Worm (Caenorhabditis elegans): ENCODE results near the gene lipl-5.

lipl-5 gene

ce11 chrV:370033-370432 is 15.5 kb upstream of the lipl-5 start, which contains the start of gene mltn-7:
mltn-7 (plus strand) TSS chrV:370333.
- TF ChIP-seq pes-1 (GFP tag; IDR thresholded peaks at IDR 0.05) (no peak), ceh-13 (GFP tag; optimal IDR thresholded peaks at IDR 0.05) (no peak), tbx-37 (GFP tag; conservative IDR thresholded peaks at IDR 0.05) (no peak), sea-1 (GFP tag; conservative IDR thresholded peaks at IDR 0.05) (no peak), scrt-1 (GFP tag; IDR thresholded peaks at IDR 0.05) (no peak), hmbx-1 (tag; optimal IDR thresholded peaks at IDR 0.05) (no peak), hnd-1 (tag; optimal IDR thresholded peaks at IDR 0.05) (no peak), F13C5.2 (tag; optimal IDR thresholded peaks at IDR 0.05) (no peak), tbx-11 (GFP tag; IDR thresholded peaks at IDR 0.05) (no peak), aly-1 (tag; optimal IDR thresholded peaks at IDR 0.05) (no peak), hmg-4 (GFP tag; optimal IDR thresholded peaks at IDR 0.05) (no peak), tra-4 (tag; optimal IDR thresholded peaks at IDR 0.05) (no peak), flt-1 (GFP tag; IDR thresholded peaks at IDR 0.05) (no peak), ceh-36 (tag; optimal IDR thresholded peaks at IDR 0.05) (no peak), ets-7 (tag; optimal IDR thresholded peaks at IDR 0.05) (no peak), ama-1 (optimal IDR thresholded peaks at IDR 0.05) (no peak), B0310.2 (tag; optimal IDR thresholded peaks at IDR 0.05) (no peak)

- TF ChIP-seq hmbx-1 (tag; optimal IDR thresholded peaks at IDR 0.05) (no peak), ceh-13 (GFP tag; optimal IDR thresholded peaks at IDR 0.05) (no peak), flt-1 (GFP tag; IDR thresholded peaks at IDR 0.05) (no peak), ceh-36 (tag; optimal IDR thresholded peaks at IDR 0.05) (peak; percentile 67)
Measured at ce11 chrV:373192-373591, 12.4 kb upstream of the lipl-5 start.

DNA sequence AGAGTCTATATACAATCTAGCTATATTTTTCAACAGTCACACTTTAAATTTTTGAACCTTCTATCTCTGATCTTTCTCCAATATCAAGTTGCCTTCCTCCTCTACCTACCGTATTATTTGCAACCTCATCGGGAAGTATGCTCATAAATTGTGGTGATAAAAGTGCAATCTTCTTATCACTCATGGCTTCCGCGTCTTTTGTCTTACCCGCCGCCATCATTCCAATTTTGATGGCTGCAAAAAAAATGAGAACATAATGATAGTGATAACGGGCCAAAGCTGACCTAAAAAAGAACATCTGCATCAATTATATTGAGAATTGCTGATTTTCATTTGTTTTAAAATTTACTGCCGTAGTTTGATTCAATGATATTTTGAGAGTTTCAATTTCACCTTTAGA is 8.8 kb upstream of the lipl-5 start:
- no peak for TF ChIP-seq tbx-11 (GFP tag; IDR thresholded peaks at IDR 0.05)
- TF ChIP-seq ceh-36 (tag; optimal IDR thresholded peaks at IDR 0.05) = no peak
- no peak for TF ChIP-seq pes-1 (GFP tag; IDR thresholded peaks at IDR 0.05)
- TF ChIP-seq ama-1 (optimal IDR thresholded peaks at IDR 0.05) = no peak
- no peak for TF ChIP-seq ceh-13 (GFP tag; optimal IDR thresholded peaks at IDR 0.05)
- TF ChIP-seq scrt-1 (GFP tag; IDR thresholded peaks at IDR 0.05) = no peak
- TF ChIP-seq B0310.2 (tag; optimal IDR thresholded peaks at IDR 0.05) = no peak

- no peak for TF ChIP-seq ets-7 (tag; optimal IDR thresholded peaks at IDR 0.05)
- TF ChIP-seq ceh-13 (GFP tag; optimal IDR thresholded peaks at IDR 0.05) = no peak
- TF ChIP-seq tbx-37 (GFP tag; conservative IDR thresholded peaks at IDR 0.05) = no peak
- TF ChIP-seq ceh-36 (tag; optimal IDR thresholded peaks at IDR 0.05) = no peak
- no peak for TF ChIP-seq F13C5.2 (tag; optimal IDR thresholded peaks at IDR 0.05)
- no peak for TF ChIP-seq hmg-4 (GFP tag; optimal IDR thresholded peaks at IDR 0.05)
- TF ChIP-seq aly-1 (tag; optimal IDR thresholded peaks at IDR 0.05) = no peak
- no peak for TF ChIP-seq hnd-1 (tag; optimal IDR thresholded peaks at IDR 0.05)
- no peak for TF ChIP-seq tra-4 (tag; optimal IDR thresholded peaks at IDR 0.05)
- no peak for TF ChIP-seq pes-1 (GFP tag; IDR thresholded peaks at IDR 0.05)
- no peak for TF ChIP-seq B0310.2 (tag; optimal IDR thresholded peaks at IDR 0.05)
Measured at ce11 chrV:378231-378630, 7.3 kb upstream of the lipl-5 start.

- no peak for TF ChIP-seq scrt-1 (GFP tag; IDR thresholded peaks at IDR 0.05)
- no peak for TF ChIP-seq pes-1 (GFP tag; IDR thresholded peaks at IDR 0.05)
- no peak for TF ChIP-seq ceh-36 (tag; optimal IDR thresholded peaks at IDR 0.05)
- TF ChIP-seq B0310.2 (tag; optimal IDR thresholded peaks at IDR 0.05) = no peak
- TF ChIP-seq tra-4 (tag; optimal IDR thresholded peaks at IDR 0.05) = no peak
- TF ChIP-seq hmbx-1 (tag; optimal IDR thresholded peaks at IDR 0.05) = no peak
- no peak for TF ChIP-seq tbx-11 (GFP tag; IDR thresholded peaks at IDR 0.05)
- TF ChIP-seq hmg-4 (GFP tag; optimal IDR thresholded peaks at IDR 0.05) = no peak
Measured at ce11 chrV:380186-380585, 5.4 kb upstream of the lipl-5 start, which contains the start of gene mltn-8. mltn-8 (minus strand) TSS chrV:380286.

- TF ChIP-seq aly-1 (tag; optimal IDR thresholded peaks at IDR 0.05) (no peak), hmbx-1 (tag; optimal IDR thresholded peaks at IDR 0.05) (no peak), tbx-11 (GFP tag; IDR thresholded peaks at IDR 0.05) (no peak), scrt-1 (GFP tag; IDR thresholded peaks at IDR 0.05) (no peak), hnd-1 (tag; optimal IDR thresholded peaks at IDR 0.05) (no peak), ceh-13 (GFP tag; optimal IDR thresholded peaks at IDR 0.05) (no peak), pes-1 (GFP tag; IDR thresholded peaks at IDR 0.05) (no peak), tbx-37 (GFP tag; conservative IDR thresholded peaks at IDR 0.05) (no peak), ceh-36 (tag; optimal IDR thresholded peaks at IDR 0.05) (no peak), ama-1 (optimal IDR thresholded peaks at IDR 0.05) (no peak), B0310.2 (tag; optimal IDR thresholded peaks at IDR 0.05) (no peak)
Measured at ce11 chrV:381227-381950, 4.2 kb upstream of the lipl-5 start, which contains the start of gene ZK6.8. ZK6.8 (plus strand) TSS chrV:381908.

DNA sequence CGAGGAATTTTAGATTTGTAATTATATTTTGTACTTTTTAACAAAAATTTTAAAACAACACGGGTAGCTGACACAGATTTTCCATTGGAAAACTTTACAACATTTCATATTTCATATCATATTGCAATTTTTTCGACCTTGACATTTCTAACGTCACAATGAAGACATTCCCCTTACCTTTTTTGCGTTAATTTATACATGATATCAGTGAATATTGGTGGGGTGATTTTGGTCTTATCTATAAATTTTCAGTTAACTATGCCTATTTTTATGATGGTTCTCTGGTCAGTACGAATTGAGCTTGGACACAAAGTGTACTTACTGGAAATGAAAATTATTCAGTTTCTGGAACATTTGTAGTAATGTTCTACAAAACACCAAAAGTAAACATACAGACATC is 1.0 kb upstream of the lipl-5 start:
- TF ChIP-seq ceh-36 (tag; optimal IDR thresholded peaks at IDR 0.05) (no peak), hmbx-1 (tag; optimal IDR thresholded peaks at IDR 0.05) (no peak), flt-1 (GFP tag; IDR thresholded peaks at IDR 0.05) (no peak), sea-1 (GFP tag; conservative IDR thresholded peaks at IDR 0.05) (no peak)

DNA sequence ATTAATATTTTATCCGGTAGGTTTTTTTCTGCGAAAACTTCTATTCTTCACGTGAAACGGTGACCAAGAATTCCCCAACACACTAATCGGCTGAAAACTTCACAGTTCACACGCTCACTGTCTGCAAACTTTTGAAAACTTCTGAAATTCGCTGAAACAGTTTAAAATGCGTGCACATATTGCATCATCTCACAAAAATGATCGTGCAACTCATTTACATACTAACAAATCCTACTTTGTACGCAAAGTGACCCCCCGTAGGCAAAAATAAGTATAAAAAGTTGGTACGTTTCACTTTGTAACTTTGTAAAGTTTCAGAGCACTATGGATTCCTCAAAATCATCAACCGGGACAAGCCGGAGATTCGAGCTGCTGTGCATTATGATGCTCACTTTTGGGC is 2.9 kb downstream of the lipl-5 start, which contains the start of gene ZK6.6:
TSS of gene ZK6.6 (plus strand) at position 301 of the 400 bp plus-strand sequence.
- no peak for TF ChIP-seq F13C5.2 (tag; optimal IDR thresholded peaks at IDR 0.05)
- no peak for TF ChIP-seq ama-1 (optimal IDR thresholded peaks at IDR 0.05)
- TF ChIP-seq tra-4 (tag; optimal IDR thresholded peaks at IDR 0.05) = no peak
- no peak for TF ChIP-seq ets-7 (tag; optimal IDR thresholded peaks at IDR 0.05)

Data from whole organism, early embryonic.